Fruit fly (Drosophila melanogaster): ENCODE measurements around the gene CG43362.

The CG43362 gene

DNA sequence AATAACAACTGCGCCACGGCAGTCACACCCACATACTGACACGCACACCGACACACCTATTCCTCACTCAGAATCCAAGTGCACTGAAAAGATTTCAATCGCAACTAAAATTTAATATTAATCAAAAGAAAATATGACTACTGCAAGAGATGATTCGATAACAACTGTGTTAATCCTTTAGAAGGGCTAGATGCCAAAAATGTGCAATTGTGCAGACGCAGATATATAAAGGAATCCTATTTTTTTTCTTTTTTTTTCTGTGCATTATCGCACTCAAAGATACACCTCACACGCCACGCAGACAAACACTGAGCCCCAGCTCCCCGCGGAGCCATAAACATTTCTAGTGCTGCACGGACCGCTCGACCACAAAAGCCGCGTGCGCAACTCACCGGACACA lies 7.3 kb upstream of the CG43362 start (continued):
- TF ChIP-seq CG34376 (GFP tag; optimal IDR thresholded peaks at IDR 0.05) (no peak), Elba2 (GFP tag; optimal IDR thresholded peaks at IDR 0.05) (no peak), ERR (GFP tag; optimal IDR thresholded peaks at IDR 0.05) (no peak), CoRest (tag; optimal IDR thresholded peaks at IDR 0.05) (no peak), CG8281 (tag; optimal IDR thresholded peaks at IDR 0.05) (no peak), ftz-f1 (GFP tag; optimal IDR thresholded peaks at IDR 0.05) (no peak), Dll (GFP tag; IDR thresholded peaks at IDR 0.05; ENCODE audit: partially characterized antibody) (no peak), Hsf (GFP tag; optimal IDR thresholded peaks at IDR 0.05) (peak; percentile 2), gem (tag; optimal IDR thresholded peaks at IDR 0.05) (peak; percentile 46), CG13624 (GFP tag; optimal IDR thresholded peaks at IDR 0.05) (no peak), exex (tag; optimal IDR thresholded peaks at IDR 0.05) (no peak), CG11093 (GFP tag; IDR thresholded peaks at IDR 0.05) (no peak), Nf-YA (GFP tag; IDR thresholded peaks at IDR 0.05) (no peak), psq (GFP tag; optimal IDR thresholded peaks at IDR 0.05) (no peak), sisA (GFP tag; IDR thresholded peaks at IDR 0.05) (0 out of 2 replicates have a peak, but pooled peaks have one; percentile 18), TFAM (GFP tag; optimal IDR thresholded peaks at IDR 0.05) (no peak), HmgZ (tag; optimal IDR thresholded peaks at IDR 0.05) (no peak), ssp (GFP tag; IDR thresholded peaks at IDR 0.05) (0 out of 2 replicates have a peak, but pooled peaks have one; percentile 5), Oli (tag; optimal IDR thresholded peaks at IDR 0.05) (no peak), unc-4 (GFP tag; IDR thresholded peaks at IDR 0.05; ENCODE audit: partially characterized antibody) (no peak), D (optimal IDR thresholded peaks at IDR 0.05) (no peak), D (GFP tag; optimal IDR thresholded peaks at IDR 0.05) (peak; percentile 17), Antp (GFP tag; optimal IDR thresholded peaks at IDR 0.05) (peak; percentile 7), cato (GFP tag; optimal IDR thresholded peaks at IDR 0.05; ENCODE audit: borderline replicate concordance) (no peak), tll (GFP tag; optimal IDR thresholded peaks at IDR 0.05) (no peak), Hmr (GFP tag; optimal IDR thresholded peaks at IDR 0.05) (no peak), ac (GFP tag; optimal IDR thresholded peaks at IDR 0.05) (no peak), CG12236 (GFP tag; optimal IDR thresholded peaks at IDR 0.05) (no peak), Dbx (GFP tag; IDR thresholded peaks at IDR 0.05) (no peak), CG1233 (GFP tag; optimal IDR thresholded peaks at IDR 0.05) (no peak), CG8478 (optimal IDR thresholded peaks at IDR 0.05) (no peak), CG12391 (tag; optimal IDR thresholded peaks at IDR 0.05) (peak; percentile 9), row (GFP tag; IDR thresholded peaks at IDR 0.05) (0 out of 3 replicates have a peak, but pooled peaks have one; percentile 27), CG3847 (GFP tag; IDR thresholded peaks at IDR 0.05) (no peak), Ravus (GFP tag; IDR thresholded peaks at IDR 0.05) (no peak), CG2712 (tag; optimal IDR thresholded peaks at IDR 0.05) (peak; percentile 61), CG8359 (GFP tag; optimal IDR thresholded peaks at IDR 0.05; ENCODE audit: borderline replicate concordance) (no peak), disco-r (GFP tag; optimal IDR thresholded peaks at IDR 0.05) (no peak), run (tag; optimal IDR thresholded peaks at IDR 0.05) (no peak), trem (tag; optimal IDR thresholded peaks at IDR 0.05) (peak; percentile 2), CG13296 (GFP tag; optimal IDR thresholded peaks at IDR 0.05) (no peak), ro (GFP tag; IDR thresholded peaks at IDR 0.05) (no peak), CG4404 (GFP tag; IDR thresholded peaks at IDR 0.05) (peak; percentile 20; the same call in 1 of the 2 replicates), nau (GFP tag; optimal IDR thresholded peaks at IDR 0.05) (no peak), Bgb (GFP tag; IDR thresholded peaks at IDR 0.05; ENCODE audit: partially characterized antibody) (no peak), Gug (GFP tag; IDR thresholded peaks at IDR 0.05) (0 out of 4 replicates have a peak, but pooled peaks have one; percentile 5), CG10209 (GFP tag; optimal IDR thresholded peaks at IDR 0.05) (no peak), Xrp1 (GFP tag; IDR thresholded peaks at IDR 0.05) (peak; percentile 45; the same call in 1 of the 2 replicates), Blimp-1 (GFP tag; optimal IDR thresholded peaks at IDR 0.05) (no peak), MBD-R2 (GFP tag; IDR thresholded peaks at IDR 0.05) (no peak), CHES-1-like (GFP tag; optimal IDR thresholded peaks at IDR 0.05) (no peak), Lpt (GFP tag; optimal IDR thresholded peaks at IDR 0.05) (no peak)
